Worm (Caenorhabditis elegans) whole organism, mixed stage, embryonic: ENCODE data around the gene daf-2.
A peak's percentile ranks its signal among the peaks of the same experiment; 100 is the strongest.

Source experiments
- blmp-1 ChIP-seq: fragments of 150-350 bp; optimal IDR thresholded peaks from 2 replicates; lab custom pipeline; 2014; ENCODE audit warnings: missing biosample characterization, missing genetic modification characterization
- elt-3 ChIP-seq: fragments of 150-350 bp; optimal IDR thresholded peaks from 2 replicates; lab custom pipeline; 2014; ENCODE audit warnings: missing biosample characterization, missing genetic modification characterization
- mab-5 ChIP-seq: fragments of 150-350 bp; optimal IDR thresholded peaks from 2 replicates; lab custom pipeline; 2014; ENCODE audit warnings: missing biosample characterization, missing genetic modification characterization
- nhr-12 ChIP-seq: fragments of 150-350 bp; optimal IDR thresholded peaks from 2 replicates; lab custom pipeline; 2014; ENCODE audit warnings: missing biosample characterization, missing genetic modification characterization
- snpc-4 ChIP-seq: fragments of 150-350 bp; optimal IDR thresholded peaks from 2 replicates; lab custom pipeline; 2014; ENCODE audit warnings: missing biosample characterization, missing genetic modification characterization
- tbx-8 ChIP-seq: fragments of 200-800 bp; sonication (Bioruptor generic); optimal IDR thresholded peaks from 2 replicates; lab custom pipeline; 2018; ENCODE audit warnings: mild to moderate bottlenecking, missing genetic modification characterization, moderate library complexity, missing compliant biosample characterization
- unc-62 ChIP-seq: fragments of 150-350 bp; optimal IDR thresholded peaks from 2 replicates; lab custom pipeline; 2014; ENCODE audit warnings: missing biosample characterization, missing genetic modification reagents, missing genetic modification characterization
- zip-8 ChIP-seq: fragments of 150-350 bp; optimal IDR thresholded peaks from 2 replicates; lab custom pipeline; 2014; ENCODE audit warnings: missing biosample characterization, missing genetic modification characterization

- TF ChIP-seq unc-62 (GFP tag; lab: Kevin White, UChicago), result no peak
- TF ChIP-seq nhr-12 (tag; lab: Kevin White, UChicago), result no peak
- TF ChIP-seq blmp-1 (tag; lab: Kevin White, UChicago), result peak; percentile 8
- no peak for TF ChIP-seq elt-3 (tag; lab: Kevin White, UChicago)
- TF ChIP-seq tbx-8 (GFP tag; lab: Kevin White, UChicago), result no peak
- peak; percentile 37 for TF ChIP-seq zip-8 (tag; lab: Kevin White, UChicago)
- TF ChIP-seq snpc-4, result no peak
- no peak for TF ChIP-seq mab-5
Measured at ce11 chrIII:2948310-2948961, 92.2 kb downstream of the daf-2 start.
